Worm (Caenorhabditis elegans): ENCODE results near the gene lip-1.
A peak's percentile ranks its signal among the peaks of the same experiment; 100 is the strongest.

ce11 chrIV:6809756-6810155, 33.0 kb upstream of the lip-1 start:
- no peak for TF ChIP-seq mes-2 (tag; optimal IDR thresholded peaks at IDR 0.05; ENCODE audit: poor library complexity, severe bottlenecking)
- peak in 1 of 2 experiments; percentile 40 for TF ChIP-seq hif-1 (tag; optimal IDR thresholded peaks at IDR 0.05)
- no peak for TF ChIP-seq ztf-11 (tag; optimal IDR thresholded peaks at IDR 0.05)
- TF ChIP-seq unc-130 (GFP tag; optimal IDR thresholded peaks at IDR 0.05) = no peak
- TF ChIP-seq nhr-11 (tag; optimal IDR thresholded peaks at IDR 0.05) = no peak
- no peak for TF ChIP-seq nhr-77 (tag; optimal IDR thresholded peaks at IDR 0.05)
- TF ChIP-seq unc-62 (GFP tag; optimal IDR thresholded peaks at IDR 0.05 in 1 of 2) = no peak
- TF ChIP-seq unc-62 (tag; optimal IDR thresholded peaks at IDR 0.05) = no peak
- TF ChIP-seq lin-39 (tag; optimal IDR thresholded peaks at IDR 0.05) = no peak
- TF ChIP-seq tag-97 (GFP tag; IDR thresholded peaks at IDR 0.05) = no peak
- TF ChIP-seq jun-1 (tag; optimal IDR thresholded peaks at IDR 0.05) = no peak
- no peak for TF ChIP-seq set-16 (GFP tag; IDR thresholded peaks at IDR 0.05)
- no peak for TF ChIP-seq T26A8.4 (GFP tag; IDR thresholded peaks at IDR 0.05)
- no peak for TF ChIP-seq nhr-102 (tag; optimal IDR thresholded peaks at IDR 0.05)
- TF ChIP-seq mdl-1 (tag; optimal IDR thresholded peaks at IDR 0.05) = peak in 1 of 2 experiments; percentile 47
